Worm (Caenorhabditis elegans): ENCODE results near the gene sfxn-1.2.

sfxn-1.2 gene

DNA sequence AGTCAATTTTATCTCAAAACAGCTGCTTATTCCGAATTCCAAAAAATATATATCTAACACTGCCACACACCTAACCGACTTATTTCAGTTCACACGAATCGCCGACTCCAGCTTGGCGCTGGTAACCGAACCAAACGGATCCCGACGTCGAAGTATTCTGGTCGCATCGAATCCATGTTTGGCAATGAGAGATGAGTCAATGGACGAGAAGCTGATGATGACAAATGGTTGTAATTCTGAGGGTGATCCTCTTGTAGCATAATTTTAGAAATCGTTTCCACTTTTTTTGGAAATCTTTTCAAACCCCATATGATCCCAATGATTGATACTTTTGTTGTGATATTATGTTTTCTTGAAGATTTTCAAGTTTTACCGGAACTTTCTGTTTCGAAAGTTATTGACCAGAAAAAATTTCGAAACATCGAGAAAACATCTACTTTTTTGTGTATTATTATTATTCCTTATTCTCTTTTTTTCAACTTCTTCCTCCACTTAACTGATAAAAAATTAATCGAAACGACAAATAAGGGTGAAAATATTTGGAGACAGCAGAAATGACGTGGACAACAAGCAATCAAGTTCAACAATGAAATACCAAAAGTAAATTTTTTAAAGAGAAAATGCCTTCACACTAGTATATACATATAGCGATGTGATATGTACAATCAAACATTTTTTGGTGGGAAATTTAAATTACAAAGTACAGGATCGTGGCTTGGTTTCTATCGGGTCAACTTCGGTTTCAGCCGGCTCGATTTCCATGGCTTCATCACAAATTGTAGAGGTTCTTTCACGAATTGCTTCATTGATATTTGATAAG is 35.8 kb upstream of the sfxn-1.2 start (continued):
- TF ChIP-seq hmg-1.2 (GFP tag; IDR thresholded peaks at IDR 0.05) (0 out of 2 replicates have a peak, but pooled peaks have one; percentile 31), nhr-80 (tag; optimal IDR thresholded peaks at IDR 0.05) (peak; percentile 24), Y53G8AR.9 (GFP tag; conservative IDR thresholded peaks at IDR 0.05) (peak; percentile 95), F22D6.2 (tag; optimal IDR thresholded peaks at IDR 0.05) (peak; percentile 17), ztf-28 (GFP tag; IDR thresholded peaks at IDR 0.05) (0 out of 2 replicates have a peak, but pooled peaks have one; percentile 37), let-607 (tag; optimal IDR thresholded peaks at IDR 0.05) (peak; percentile 32 to 64), Y95B8A.8 (GFP tag; IDR thresholded peaks at IDR 0.05) (peak; percentile 87), lin-54 (GFP tag; optimal IDR thresholded peaks at IDR 0.05) (peak; percentile 34), lin-35 (GFP tag; optimal IDR thresholded peaks at IDR 0.05) (no peak), F10E7.11 (tag; optimal IDR thresholded peaks at IDR 0.05) (peak; percentile 52), F52B5.7 (tag; optimal IDR thresholded peaks at IDR 0.05) (peak; percentile 55), B0336.3 (GFP tag; IDR thresholded peaks at IDR 0.05) (peak; percentile 95), nhr-179 (tag; optimal IDR thresholded peaks at IDR 0.05) (no peak), nfyb-1 (GFP tag; IDR thresholded peaks at IDR 0.05) (peak; percentile 89), attf-6 (GFP tag; IDR thresholded peaks at IDR 0.05) (0 out of 2 replicates have a peak, but pooled peaks have one; percentile 10), snpc-4 (GFP tag; optimal IDR thresholded peaks at IDR 0.05) (no peak), snpc-4 (tag; optimal IDR thresholded peaks at IDR 0.05) (peak in 3 of 4 experiments; percentile 10 to 17 (median 16)), let-526 (GFP tag; IDR thresholded peaks at IDR 0.05) (peak; percentile 71), hsf-1 (GFP tag; IDR thresholded peaks at IDR 0.05) (0 out of 2 replicates have a peak, but pooled peaks have one; percentile 17), atf-7 (tag; optimal IDR thresholded peaks at IDR 0.05) (peak; percentile 80), cebp-1 (GFP tag; IDR thresholded peaks at IDR 0.05) (peak; percentile 46; the same call in 1 of the 2 replicates), cebp-1 (tag; optimal IDR thresholded peaks at IDR 0.05) (peak; percentile 76), C06A6.2 (GFP tag; conservative IDR thresholded peaks at IDR 0.05) (peak; percentile 56; the same call in 1 of the 2 replicates), ets-4 (GFP tag; optimal IDR thresholded peaks at IDR 0.05) (peak; percentile 12), fkh-3 (tag; optimal IDR thresholded peaks at IDR 0.05) (peak; percentile 19), chd-7 (tag; optimal IDR thresholded peaks at IDR 0.05) (peak; percentile 76), Y56A3A.18 (GFP tag; IDR thresholded peaks at IDR 0.05) (peak; percentile 91), lin-26 (GFP tag; IDR thresholded peaks at IDR 0.05) (0 out of 2 replicates have a peak, but pooled peaks have one; percentile 32), cebp-2 (GFP tag; IDR thresholded peaks at IDR 0.05) (0 out of 2 replicates have a peak, but pooled peaks have one; percentile 29), attf-5 (GFP tag; optimal IDR thresholded peaks at IDR 0.05) (peak; percentile 8), lin-40 (tag; optimal IDR thresholded peaks at IDR 0.05) (peak; percentile 10), F49E8.2 (tag; optimal IDR thresholded peaks at IDR 0.05; ENCODE audit: insufficient read depth) (no peak), dpl-1 (GFP tag; optimal IDR thresholded peaks at IDR 0.05) (no peak), dox-1 (GFP tag; IDR thresholded peaks at IDR 0.05) (no peak; the same call in 1 of the 2 replicates), egl-44 (GFP tag; IDR thresholded peaks at IDR 0.05) (peak; percentile 40; the same call in 1 of the 2 replicates), akir-1 (GFP tag; optimal IDR thresholded peaks at IDR 0.05) (no peak), nhr-90 (tag; optimal IDR thresholded peaks at IDR 0.05) (peak; percentile 53), die-1 (tag; optimal IDR thresholded peaks at IDR 0.05) (no peak), B0035.1 (tag; optimal IDR thresholded peaks at IDR 0.05) (peak; percentile 26), pbrm-1 (GFP tag; IDR thresholded peaks at IDR 0.05) (peak; percentile 70; the same call in 1 of the 2 replicates), F57A8.1 (GFP tag; optimal IDR thresholded peaks at IDR 0.05) (no peak), repo-1 (tag; optimal IDR thresholded peaks at IDR 0.05) (peak; percentile 91), gei-17 (GFP tag; optimal IDR thresholded peaks at IDR 0.05) (peak; percentile 48), ztf-22 (GFP tag; optimal IDR thresholded peaks at IDR 0.05) (peak; percentile 73), ztf-25 (GFP tag; IDR thresholded peaks at IDR 0.05) (0 out of 2 replicates have a peak, but pooled peaks have one; percentile 10)

Measured in whole organism, young adult.